Fruit fly (Drosophila melanogaster) whole organism, wandering third instar larva: ENCODE results near the gene THADA.

Source experiments
- HLH106 ChIP-seq: fragments of 200-800 bp; optimal IDR thresholded peaks from 3 replicates; lab custom pipeline; 2019; ENCODE audit warnings: missing biosample characterization, mild to moderate bottlenecking, missing genetic modification characterization, moderate library complexity
- br ChIP-seq: fragments of 200-800 bp; sonication (Bioruptor generic); optimal IDR thresholded peaks from 2 replicates; lab custom pipeline; 2016; ENCODE audit warnings: missing biosample characterization, missing genetic modification characterization
- dmrt93B ChIP-seq: fragments of 200-800 bp; sonication (Bioruptor generic); optimal IDR thresholded peaks from 2 replicates; lab custom pipeline; 2018; ENCODE audit warnings: missing biosample characterization, mild to moderate bottlenecking, missing genetic modification characterization
- lola ChIP-seq: fragments of >200 bp; optimal IDR thresholded peaks from 2 replicates; lab custom pipeline; 2017; ENCODE audit warnings: missing biosample characterization, missing genetic modification characterization
- psq ChIP-seq: fragments of 200-800 bp; sonication (Bioruptor generic); optimal IDR thresholded peaks from 3 replicates; lab custom pipeline; 2017; ENCODE audit warnings: missing biosample characterization, mild to moderate bottlenecking, missing genetic modification characterization, moderate library complexity

dm6 chrX:19839067-19839466 lies 26.3 kb downstream of the THADA start:
- TF ChIP-seq HLH106 (tag; lab: Kevin White, UChicago) (no peak), br (GFP tag; lab: Kevin White, UChicago) (no peak), lola (no peak), dmrt93B (GFP tag; lab: Kevin White, UChicago) (no peak), psq (GFP tag; lab: Kevin White, UChicago) (no peak)
